Fruit fly (Drosophila melanogaster) whole organism, embryonic: Measurements from ENCODE around the gene DCTN6-p27.
A peak's percentile ranks its signal among the peaks of the same experiment; 100 is the strongest.

ENCODE experiments used
- Aef1 ChIP-seq: fragments of 200-800 bp; sonication (Bioruptor generic); IDR thresholded peaks from 3 replicates; pipeline ENCODE4 v1.3.6; 2022; ENCODE audit warnings: missing biosample characterization, missing genetic modification characterization
- BEAF-32 ChIP-seq: fragments of 200-800 bp; sonication (Bioruptor generic); optimal IDR thresholded peaks from 3 replicates; lab custom pipeline; 2017; ENCODE audit warnings: missing biosample characterization, missing genetic modification characterization, mild to moderate bottlenecking, moderate library complexity, missing genetic modification reagents
- CG10267 ChIP-seq: fragments of 200-800 bp; sonication (Bioruptor generic); optimal IDR thresholded peaks from 2 replicates; lab custom pipeline; 2018; ENCODE audit warnings: missing biosample characterization, mild to moderate bottlenecking, missing genetic modification characterization, moderate library complexity
- CG10543 ChIP-seq: fragments of 200-800 bp; sonication (Bioruptor generic); optimal IDR thresholded peaks from 3 replicates; lab custom pipeline; 2017; ENCODE audit warnings: missing biosample characterization, mild to moderate bottlenecking, missing genetic modification characterization, moderate library complexity
- CG10565 ChIP-seq: fragments of 200-800 bp; sonication (Bioruptor generic); optimal IDR thresholded peaks from 3 replicates; lab custom pipeline; 2016; ENCODE audit warnings: missing biosample characterization, mild to moderate bottlenecking, missing genetic modification characterization
- CG10979 ChIP-seq: fragments of 200-800 bp; sonication (Bioruptor generic); optimal IDR thresholded peaks from 2 replicates; lab custom pipeline; 2018; ENCODE audit warnings: missing biosample characterization, mild to moderate bottlenecking, missing genetic modification characterization, moderate library complexity
- CG12659 ChIP-seq: fragments of 200-800 bp; sonication (Bioruptor generic); optimal IDR thresholded peaks from 3 replicates; lab custom pipeline; 2017; ENCODE audit warnings: mild to moderate bottlenecking, missing biosample characterization, missing genetic modification reagents, missing genetic modification characterization
- CG13894 ChIP-seq: fragments of 200-800 bp; sonication (Bioruptor generic); optimal IDR thresholded peaks from 3 replicates; lab custom pipeline; 2018; ENCODE audit warnings: missing biosample characterization, mild to moderate bottlenecking, missing genetic modification characterization, moderate library complexity
- CG14667 ChIP-seq: fragments of 200-800 bp; sonication (Bioruptor generic); IDR thresholded peaks from 2 replicates; pipeline ENCODE4 v1.3.6; 2022; ENCODE audit warnings: missing biosample characterization, missing genetic modification characterization
- CG14860 ChIP-seq: fragments of 200-800 bp; sonication (Bioruptor generic); IDR thresholded peaks from 3 replicates; pipeline ENCODE4 v1.3.6; 2022; ENCODE audit warnings: missing biosample characterization, missing genetic modification characterization; ENCODE audit not compliant: partially characterized antibody
- CG15601 ChIP-seq: fragments of 200-800 bp; sonication (Bioruptor generic); optimal IDR thresholded peaks from 3 replicates; lab custom pipeline; 2019; ENCODE audit warnings: missing biosample characterization, mild to moderate bottlenecking, missing genetic modification characterization, moderate library complexity
- CG17829 ChIP-seq: fragments of 200-800 bp; optimal IDR thresholded peaks from 2 replicates; lab custom pipeline; 2019; ENCODE audit warnings: missing biosample characterization, mild to moderate bottlenecking, missing genetic modification characterization, moderate library complexity
- CG2712 ChIP-seq: fragments of 200-800 bp; optimal IDR thresholded peaks from 3 replicates; lab custom pipeline; 2019; ENCODE audit warnings: missing biosample characterization, mild to moderate bottlenecking, missing genetic modification characterization, moderate library complexity
- CG8281 ChIP-seq: fragments of 200-800 bp; sonication (Bioruptor generic); optimal IDR thresholded peaks from 2 replicates; lab custom pipeline; 2018; ENCODE audit warnings: missing biosample characterization, mild to moderate bottlenecking, missing genetic modification characterization, moderate library complexity
- CG8388 ChIP-seq: fragments of 200-800 bp; sonication (Bioruptor generic); optimal IDR thresholded peaks from 2 replicates; lab custom pipeline; 2019; ENCODE audit warnings: missing biosample characterization, mild to moderate bottlenecking, missing genetic modification characterization, moderate library complexity
- CrebB ChIP-seq: fragments of 200-800 bp; sonication (Bioruptor generic); optimal IDR thresholded peaks from 3 replicates; lab custom pipeline; 2018; ENCODE audit warnings: missing biosample characterization, mild to moderate bottlenecking, missing genetic modification characterization
- Fer2 ChIP-seq: fragments of 200-800 bp; sonication (Bioruptor generic); optimal IDR thresholded peaks from 2 replicates; lab custom pipeline; 2018; ENCODE audit warnings: missing biosample characterization, mild to moderate bottlenecking, missing genetic modification characterization, moderate library complexity
- Hr3 ChIP-seq: fragments of 200-800 bp; sonication (Bioruptor generic); optimal IDR thresholded peaks from 3 replicates; lab custom pipeline; 2016; ENCODE audit warnings: missing biosample characterization, missing genetic modification characterization
- Mad ChIP-seq: fragments of 200-800 bp; sonication (Bioruptor generic); optimal IDR thresholded peaks from 2 replicates; lab custom pipeline; 2016; ENCODE audit warnings: missing biosample characterization, missing genetic modification characterization
- NC2α ChIP-seq: fragments of 200-800 bp; sonication (Bioruptor generic); optimal IDR thresholded peaks from 2 replicates; lab custom pipeline; 2016; ENCODE audit warnings: missing biosample characterization, missing genetic modification characterization
- PHDP ChIP-seq: fragments of 200-800 bp; sonication (Bioruptor generic); optimal IDR thresholded peaks from 3 replicates; lab custom pipeline; 2018; ENCODE audit warnings: missing biosample characterization, mild to moderate bottlenecking, missing genetic modification characterization, moderate library complexity
- Ptx1 ChIP-seq: fragments of 200-800 bp; sonication (Bioruptor generic); IDR thresholded peaks from 2 replicates; pipeline ENCODE4 v1.3.6; 2022; ENCODE audit warnings: missing biosample characterization, missing genetic modification characterization
- Spps ChIP-seq: fragments of 200-800 bp; sonication (Bioruptor generic); optimal IDR thresholded peaks from 2 replicates; lab custom pipeline; 2018; ENCODE audit warnings: missing biosample characterization, mild to moderate bottlenecking, missing genetic modification characterization
- Trl ChIP-seq, 3 experiments: fragments of >200 bp in 2 of 3; fragments of 200-800 bp in 1 of 3; sonication (Bioruptor generic) in 1 of 3; optimal IDR thresholded peaks; 2 replicates in 1 of 3; 3 replicates in 2 of 3; lab custom pipeline; 2016 to 2017; ENCODE audit warnings: missing biosample characterization in 1 of 3, missing genetic modification characterization in 1 of 3
- Xbp1 ChIP-seq: fragments of 200-800 bp; sonication (Bioruptor generic); optimal IDR thresholded peaks from 3 replicates; lab custom pipeline; 2016; ENCODE audit warnings: missing biosample characterization, mild to moderate bottlenecking, missing genetic modification characterization
- abd-A ChIP-seq: fragments of 200-800 bp; sonication (Bioruptor generic); optimal IDR thresholded peaks from 3 replicates; lab custom pipeline; 2019; ENCODE audit warnings: missing biosample characterization, mild to moderate bottlenecking, missing genetic modification characterization, moderate library complexity
- al ChIP-seq: fragments of 200-800 bp; sonication (Bioruptor generic); IDR thresholded peaks from 2 replicates; pipeline ENCODE4 v1.3.6; 2022; ENCODE audit warnings: missing biosample characterization, missing genetic modification characterization
- bbx ChIP-seq: fragments of 200-800 bp; sonication (Bioruptor generic); IDR thresholded peaks from 2 replicates; pipeline ENCODE4 v1.3.6; 2022; ENCODE audit warnings: missing biosample characterization, missing genetic modification characterization; ENCODE audit not compliant: partially characterized antibody
- bsh ChIP-seq, 2 experiments: fragments of 200-800 bp; sonication (Bioruptor generic); optimal IDR thresholded peaks; 2 replicates each; lab custom pipeline; 2017 to 2018; ENCODE audit warnings: mild to moderate bottlenecking in 2 of 2, missing biosample characterization in 2 of 2, missing genetic modification characterization in 2 of 2, moderate library complexity in 1 of 2
- cg ChIP-seq: fragments of 200-800 bp; sonication (Bioruptor generic); optimal IDR thresholded peaks from 3 replicates; lab custom pipeline; 2019; ENCODE audit warnings: missing biosample characterization, mild to moderate bottlenecking, missing genetic modification characterization, moderate library complexity
- chinmo ChIP-seq: fragments of 200-800 bp; sonication (Bioruptor generic); IDR thresholded peaks from 4 replicates; pipeline ENCODE4 v1.3.6; 2022; ENCODE audit warnings: missing biosample characterization, missing genetic modification characterization; ENCODE audit not compliant: partially characterized antibody
- ems ChIP-seq: fragments of 200-800 bp; sonication (Bioruptor generic); optimal IDR thresholded peaks from 3 replicates; lab custom pipeline; 2016; ENCODE audit warnings: missing biosample characterization, missing genetic modification characterization
- eve ChIP-seq, 2 experiments: fragments of >200 bp; optimal IDR thresholded peaks; 2 replicates each; lab custom pipeline; 2017; ENCODE audit warnings: missing biosample characterization in 2 of 2, missing genetic modification characterization in 2 of 2
- fd102C ChIP-seq: fragments of 200-800 bp; sonication (Bioruptor generic); optimal IDR thresholded peaks from 2 replicates; lab custom pipeline; 2018; ENCODE audit warnings: missing biosample characterization, mild to moderate bottlenecking, missing genetic modification characterization, moderate library complexity
- fru ChIP-seq: fragments of >200 bp; optimal IDR thresholded peaks from 2 replicates; lab custom pipeline; 2017
- gfzf ChIP-seq: fragments of 200-800 bp; sonication (Bioruptor generic); optimal IDR thresholded peaks from 2 replicates; lab custom pipeline; 2016; ENCODE audit warnings: missing biosample characterization, mild to moderate bottlenecking, missing genetic modification characterization, moderate library complexity
- grau ChIP-seq: fragments of 200-800 bp; optimal IDR thresholded peaks from 3 replicates; lab custom pipeline; 2019; ENCODE audit warnings: missing biosample characterization, mild to moderate bottlenecking, missing genetic modification characterization, moderate library complexity
- hb ChIP-seq: fragments of 200-800 bp; sonication (Bioruptor generic); IDR thresholded peaks from 3 replicates; pipeline ENCODE4 v1.3.6; 2022; ENCODE audit warnings: missing biosample characterization, missing genetic modification characterization; ENCODE audit not compliant: partially characterized antibody
- nau ChIP-seq: fragments of 200-800 bp; sonication (Bioruptor generic); optimal IDR thresholded peaks from 3 replicates; lab custom pipeline; 2017; ENCODE audit warnings: missing biosample characterization, mild to moderate bottlenecking, missing genetic modification characterization, missing genetic modification reagents
- nmo ChIP-seq: fragments of 200-800 bp; sonication (Bioruptor generic); optimal IDR thresholded peaks from 2 replicates; lab custom pipeline; 2018; ENCODE audit warnings: missing biosample characterization, mild to moderate bottlenecking, missing genetic modification characterization, moderate library complexity
- p53 ChIP-seq: fragments of 200-800 bp; sonication (Bioruptor generic); optimal IDR thresholded peaks from 2 replicates; lab custom pipeline; 2016; ENCODE audit warnings: missing biosample characterization, missing genetic modification characterization
- psq ChIP-seq: fragments of 200-800 bp; sonication (Bioruptor generic); optimal IDR thresholded peaks from 2 replicates; lab custom pipeline; 2017; ENCODE audit warnings: missing biosample characterization, missing genetic modification characterization
- sob ChIP-seq: fragments of 200-800 bp; sonication (Bioruptor generic); IDR thresholded peaks from 2 replicates; pipeline ENCODE4 v1.3.6; 2022; ENCODE audit warnings: missing biosample characterization, missing genetic modification characterization
- sr ChIP-seq: fragments of 200-800 bp; sonication (Bioruptor generic); IDR thresholded peaks from 3 replicates; pipeline ENCODE4 v1.3.6; 2022; ENCODE audit warnings: missing biosample characterization, missing genetic modification characterization
- tx ChIP-seq: fragments of 200-800 bp; sonication (Bioruptor generic); optimal IDR thresholded peaks from 2 replicates; lab custom pipeline; 2016; ENCODE audit warnings: missing biosample characterization, missing genetic modification characterization
- vfl ChIP-seq: fragments of 200-800 bp; sonication (Bioruptor generic); optimal IDR thresholded peaks from 2 replicates; lab custom pipeline; 2016; ENCODE audit warnings: missing biosample characterization, missing genetic modification characterization
- wek ChIP-seq: fragments of 200-800 bp; sonication (Bioruptor generic); optimal IDR thresholded peaks from 3 replicates; lab custom pipeline; 2018; ENCODE audit warnings: missing biosample characterization, mild to moderate bottlenecking, missing genetic modification characterization, moderate library complexity
- z ChIP-seq: fragments of 200-800 bp; sonication (Bioruptor generic); IDR thresholded peaks from 3 replicates; pipeline ENCODE4 v1.3.6; 2022; ENCODE audit warnings: missing biosample characterization, missing genetic modification characterization

The DCTN6-p27 gene

DNA sequence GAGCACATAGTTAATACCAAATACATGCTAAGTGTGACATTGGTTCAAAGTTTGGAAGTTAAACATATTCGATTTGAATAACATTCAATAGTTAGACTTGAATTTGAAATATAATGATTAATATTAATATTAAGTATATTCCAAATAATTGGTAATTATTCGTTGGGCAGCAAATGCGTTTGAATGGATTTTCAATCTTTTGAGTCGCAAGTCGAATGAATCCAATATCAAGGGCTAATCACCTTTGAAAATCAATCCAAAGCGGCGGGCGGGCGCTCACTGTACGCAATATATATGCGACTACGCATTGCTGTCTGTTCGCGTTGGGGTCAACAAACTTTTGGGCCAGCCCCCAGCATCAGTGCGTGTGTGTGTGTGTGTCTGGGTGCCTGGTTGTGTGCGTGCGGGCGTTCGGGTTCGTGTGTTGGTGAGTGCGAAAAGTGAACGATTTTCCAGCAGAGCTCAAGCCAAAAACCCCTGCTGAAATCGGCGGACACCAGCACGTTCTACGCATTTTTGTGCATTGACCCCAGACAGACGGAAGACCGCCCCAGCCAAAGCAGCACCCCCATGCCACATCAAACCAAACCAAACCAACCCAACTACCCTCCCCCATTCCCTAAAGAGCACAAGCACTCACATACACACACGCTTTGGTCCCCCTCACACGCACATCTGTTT, 6.4 kb downstream of the DCTN6-p27 start (continued):
- TF ChIP-seq CG8281 (no peak), Ptx1 (GFP tag; lab: Robert Waterston, UW) (no peak), CG10543 (GFP tag; lab: Kevin White, UChicago) (no peak), sr (GFP tag; lab: Robert Waterston, UW) (no peak), bbx (GFP tag; lab: Robert Waterston, UW) (peak; percentile 51; the same call in 1 of the 2 replicates), tx (no peak), BEAF-32 (GFP tag; lab: Kevin White, UChicago) (no peak), Spps (tag; lab: Kevin White, UChicago) (no peak), chinmo (GFP tag; lab: Robert Waterston, UW) (0 out of 4 replicates have a peak, but pooled peaks have one; percentile 38), Aef1 (GFP tag; lab: Robert Waterston, UW) (no peak), al (GFP tag; lab: Robert Waterston, UW) (no peak), sob (peak; percentile 23; the same call in 1 of the 2 replicates), Xbp1 (GFP tag; lab: Kevin White, UChicago) (peak; percentile 12), NC2α (no peak), CG8388 (GFP tag; lab: Kevin White, UChicago) (peak; percentile 6), p53 (no peak), CG10267 (tag; lab: Kevin White, UChicago) (peak; percentile 3), eve (GFP tag; optimal IDR thresholded peaks at IDR 0.05; lab: Kevin White, UChicago) (no peak), Fer2 (tag; lab: Kevin White, UChicago) (no peak), Trl (optimal IDR thresholded peaks at IDR 0.05; lab: Kevin White, UChicago) (no peak), Trl (GFP tag; optimal IDR thresholded peaks at IDR 0.05; lab: Kevin White, UChicago) (no peak), CG13894 (peak; percentile 14), CG15601 (tag; lab: Kevin White, UChicago) (peak; percentile 45), hb (GFP tag; lab: Robert Waterston, UW) (no peak), fd102C (no peak), abd-A (peak; percentile 57), CG12659 (GFP tag; lab: Kevin White, UChicago) (peak; percentile 9), PHDP (tag; lab: Kevin White, UChicago) (peak; percentile 2), ems (GFP tag; lab: Kevin White, UChicago) (no peak), bsh (GFP tag; optimal IDR thresholded peaks at IDR 0.05; lab: Kevin White, UChicago) (peak in 1 of 2 experiments; percentile 28), cg (peak; percentile 79), CG10565 (GFP tag; lab: Kevin White, UChicago) (no peak), CG10979 (tag; lab: Kevin White, UChicago) (peak; percentile 43), fru (lab: Kevin White, UChicago) (no peak), CG14667 (GFP tag; lab: Robert Waterston, UW) (no peak), CrebB (tag; lab: Kevin White, UChicago) (no peak), gfzf (no peak), CG2712 (peak; percentile 47), nmo (GFP tag; lab: Kevin White, UChicago) (peak; percentile 9), Hr3 (GFP tag; lab: Kevin White, UChicago) (no peak), z (GFP tag; lab: Robert Waterston, UW) (0 out of 3 replicates have a peak, but pooled peaks have one; percentile 27), vfl (GFP tag; lab: Kevin White, UChicago) (no peak), CG17829 (tag; lab: Kevin White, UChicago) (no peak), psq (GFP tag; lab: Kevin White, UChicago) (no peak), wek (no peak), nau (peak; percentile 3), CG14860 (GFP tag; lab: Robert Waterston, UW) (no peak), grau (tag; lab: Kevin White, UChicago) (peak; percentile 81), Mad (GFP tag; lab: Kevin White, UChicago) (no peak)
